Worm (Caenorhabditis elegans) whole organism, midembryonic: ENCODE data around the gene F07C6.4.

Experiments used
- T22C8.4 ChIP-seq: fragments of 200-800 bp; sonication (Bioruptor generic); IDR thresholded peaks from 2 replicates; pipeline ENCODE4 v1.3.6; 2022; ENCODE audit warnings: missing genetic modification characterization, missing compliant biosample characterization
- cog-1 ChIP-seq: sonication (generic microtip); optimal IDR thresholded peaks from 2 replicates; lab custom pipeline; 2016; ENCODE audit warnings: missing genetic modification characterization, missing compliant biosample characterization
- flt-1 ChIP-seq: fragments of 200-800 bp; sonication (Bioruptor generic); IDR thresholded peaks from 2 replicates; pipeline ENCODE4 v1.3.6; 2022; ENCODE audit warnings: missing genetic modification characterization, missing compliant biosample characterization
- klf-2 ChIP-seq: fragments of 200-800 bp; sonication (Bioruptor generic); conservative IDR thresholded peaks from 2 replicates; pipeline ENCODE4 v1.3.6; 2022; ENCODE audit warnings: missing genetic modification reagents, missing genetic modification characterization, missing compliant biosample characterization
- med-1 ChIP-seq: sonication (generic microtip); optimal IDR thresholded peaks from 2 replicates; lab custom pipeline; 2017; ENCODE audit warnings: missing genetic modification characterization, mild to moderate bottlenecking, missing compliant biosample characterization, antibody characterized with exemption, missing genetic modification reagents; ENCODE audit not compliant: insufficient read depth
- ref-1 ChIP-seq: fragments of 200-800 bp; sonication (Bioruptor generic); conservative IDR thresholded peaks from 2 replicates; pipeline ENCODE4 v1.3.6; 2022; ENCODE audit warnings: missing genetic modification reagents, missing genetic modification characterization, missing compliant biosample characterization
- tab-1 ChIP-seq: fragments of 200-800 bp; sonication (Bioruptor generic); IDR thresholded peaks from 2 replicates; pipeline ENCODE4 v1.3.6; 2022; ENCODE audit warnings: missing genetic modification characterization, missing compliant biosample characterization
- ztf-23 ChIP-seq: fragments of 200-800 bp; sonication (Bioruptor generic); IDR thresholded peaks from 2 replicates; pipeline ENCODE4 v1.3.6; 2022; ENCODE audit warnings: missing genetic modification reagents, missing genetic modification characterization, missing compliant biosample characterization
- ztf-29 ChIP-seq: fragments of 200-800 bp; sonication (Bioruptor generic); IDR thresholded peaks from 2 replicates; pipeline ENCODE4 v1.3.6; 2022; ENCODE audit warnings: missing genetic modification reagents, missing genetic modification characterization, missing compliant biosample characterization

F07C6.4 gene

DNA sequence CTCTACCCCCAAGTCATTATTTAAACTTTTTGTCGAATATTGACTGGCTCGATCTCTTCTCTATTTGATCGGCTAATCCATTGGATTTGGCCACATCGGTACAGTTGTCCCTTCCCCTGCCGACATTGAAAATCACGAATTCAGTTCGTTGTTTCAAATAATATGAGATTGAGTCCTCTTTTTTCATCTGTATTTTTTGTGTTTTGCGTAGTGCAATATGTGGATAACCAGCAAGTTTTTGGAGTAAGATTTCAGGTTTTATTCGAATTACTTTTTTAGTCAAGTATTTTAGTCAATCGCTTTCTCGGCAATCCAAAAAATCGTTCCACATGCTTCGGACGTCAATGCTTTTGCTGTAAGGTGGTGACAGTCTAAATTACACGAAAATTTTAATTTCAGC, 16.6 kb upstream of the F07C6.4 start, which contains the start of gene F07C6.3:
Gene F07C6.3, plus strand, starts transcription at position 148 of the 400 bp plus-strand sequence.
- TF ChIP-seq klf-2 (GFP tag; lab: Robert Waterston, UW) = no peak
- TF ChIP-seq flt-1 (GFP tag; lab: Robert Waterston, UW) = no peak
- TF ChIP-seq T22C8.4 = no peak
- no peak for TF ChIP-seq cog-1 (tag; lab: Kevin White, UChicago)
- no peak for TF ChIP-seq ztf-29 (GFP tag; lab: Robert Waterston, UW)
- TF ChIP-seq tab-1 = no peak
- no peak for TF ChIP-seq ref-1 (GFP tag; lab: Robert Waterston, UW)

DNA sequence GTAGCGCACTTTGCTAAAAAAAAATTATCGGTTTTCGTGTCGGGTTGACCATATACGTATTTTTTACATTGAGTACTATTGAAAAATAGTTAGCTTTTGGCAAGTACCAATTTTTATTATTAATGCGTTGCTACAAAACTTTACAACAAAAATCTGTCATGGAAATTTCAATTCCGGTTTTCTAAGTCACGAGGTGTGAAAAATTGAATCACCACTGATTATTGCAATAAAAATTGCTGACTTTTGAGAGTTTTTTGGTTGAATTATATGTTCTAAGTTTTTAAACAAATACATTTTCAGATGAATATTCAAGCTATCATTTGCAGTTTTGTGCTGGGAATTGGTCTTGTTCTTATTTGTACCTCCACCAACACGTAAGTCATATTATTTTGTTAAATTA, 14.9 kb upstream of the F07C6.4 start, which contains the start of gene F07C6.2:
Gene F07C6.2, plus strand, starts transcription at position 301 of the 400 bp plus-strand sequence.
- no peak for TF ChIP-seq cog-1 (tag; lab: Kevin White, UChicago)
- no peak for TF ChIP-seq med-1 (GFP tag; lab: Kevin White, UChicago)
- no peak for TF ChIP-seq ztf-29 (GFP tag; lab: Robert Waterston, UW)
- no peak for TF ChIP-seq flt-1 (GFP tag; lab: Robert Waterston, UW)
- no peak for TF ChIP-seq T22C8.4
- no peak for TF ChIP-seq ref-1 (GFP tag; lab: Robert Waterston, UW)
- TF ChIP-seq tab-1 = no peak
- TF ChIP-seq klf-2 (GFP tag; lab: Robert Waterston, UW) = no peak
- no peak for TF ChIP-seq ztf-23 (GFP tag; lab: Robert Waterston, UW)

DNA sequence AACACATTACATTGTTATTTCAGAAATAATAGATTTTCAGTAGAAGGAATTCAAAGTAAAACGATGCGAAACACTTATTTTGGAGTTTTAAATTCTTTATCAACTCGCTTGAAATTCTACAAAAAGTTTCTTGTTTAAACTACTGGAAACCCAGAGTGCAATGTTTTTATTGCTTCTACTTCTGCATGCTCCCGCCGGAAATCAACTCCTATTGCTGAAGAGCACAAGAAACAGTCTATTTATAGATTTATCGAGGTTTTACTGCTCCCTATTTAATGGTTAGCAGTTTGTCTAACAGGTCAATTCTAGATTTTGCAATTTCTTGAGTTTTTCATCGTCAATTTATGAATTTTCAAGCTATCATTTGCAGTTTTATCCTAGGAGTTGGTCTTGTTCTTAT, 13.2 kb upstream of the F07C6.4 start, which contains the start of gene F07C6.6:
Gene F07C6.6, plus strand, starts transcription at position 301 of the 400 bp plus-strand sequence.
- TF ChIP-seq ztf-23 (GFP tag; lab: Robert Waterston, UW) = no peak
- no peak for TF ChIP-seq ztf-29 (GFP tag; lab: Robert Waterston, UW)
- TF ChIP-seq tab-1 = no peak
- no peak for TF ChIP-seq klf-2 (GFP tag; lab: Robert Waterston, UW)
- no peak for TF ChIP-seq flt-1 (GFP tag; lab: Robert Waterston, UW)
- no peak for TF ChIP-seq med-1 (GFP tag; lab: Kevin White, UChicago)
- TF ChIP-seq T22C8.4 = no peak
- TF ChIP-seq cog-1 (tag; lab: Kevin White, UChicago) = no peak
- TF ChIP-seq ref-1 (GFP tag; lab: Robert Waterston, UW) = no peak

DNA sequence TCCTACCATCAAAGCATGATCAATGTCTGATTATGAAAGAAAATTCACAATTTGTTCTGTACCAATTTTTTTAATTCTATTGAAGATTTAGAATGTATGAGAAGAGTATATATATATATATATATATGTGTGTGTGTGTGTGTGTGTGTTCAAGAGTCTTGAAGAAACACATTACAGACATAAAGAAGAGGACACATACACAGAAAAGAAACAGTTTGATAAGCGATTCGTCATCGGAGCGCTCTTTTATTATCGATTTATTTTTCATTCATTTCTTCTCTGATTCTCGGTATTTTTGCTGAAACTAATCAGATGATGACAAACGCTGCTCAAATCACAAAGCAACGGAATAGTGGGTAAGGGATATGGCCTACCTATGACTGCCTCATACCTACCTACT, 12.1 kb upstream of the F07C6.4 start, which contains the start of gene pin-2:
Gene pin-2, plus strand, starts transcription at position 227 of the 400 bp plus-strand sequence.
- no peak for TF ChIP-seq ref-1 (GFP tag; lab: Robert Waterston, UW)
- TF ChIP-seq T22C8.4 = no peak
- no peak for TF ChIP-seq ztf-23 (GFP tag; lab: Robert Waterston, UW)
- TF ChIP-seq klf-2 (GFP tag; lab: Robert Waterston, UW) = no peak
- TF ChIP-seq ztf-29 (GFP tag; lab: Robert Waterston, UW) = no peak
- no peak for TF ChIP-seq med-1 (GFP tag; lab: Kevin White, UChicago)
- no peak for TF ChIP-seq cog-1 (tag; lab: Kevin White, UChicago)
- TF ChIP-seq tab-1 = no peak
- no peak for TF ChIP-seq flt-1 (GFP tag; lab: Robert Waterston, UW)

DNA sequence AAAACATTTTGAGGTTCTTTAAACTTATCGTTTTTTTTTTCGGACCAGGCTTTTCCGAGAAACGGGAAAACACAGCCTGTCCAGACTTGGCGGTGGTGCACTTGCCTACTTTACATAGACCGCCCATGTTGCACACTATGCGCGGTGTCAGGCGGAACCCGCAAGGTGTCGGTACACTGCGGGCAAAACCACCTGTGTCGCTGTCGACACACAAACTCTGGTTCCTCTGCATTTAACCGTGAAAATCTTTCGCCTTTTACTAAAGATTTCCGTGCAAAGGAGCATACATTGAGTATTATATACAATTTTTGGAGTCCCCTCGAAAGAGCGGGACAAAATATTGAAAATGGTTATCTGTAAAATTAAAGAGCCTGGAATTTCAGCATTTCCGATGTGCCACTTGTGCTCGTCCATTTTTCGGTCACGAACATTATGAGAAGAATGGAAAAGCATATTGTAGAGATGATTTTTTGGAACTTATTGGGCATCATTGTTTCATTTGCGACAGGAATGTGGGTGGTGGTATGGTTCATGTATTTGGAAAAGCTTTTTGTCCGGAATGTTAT, 10.3 kb upstream of the F07C6.4 start:
- no peak for TF ChIP-seq cog-1 (tag; lab: Kevin White, UChicago)
- no peak for TF ChIP-seq klf-2 (GFP tag; lab: Robert Waterston, UW)
- TF ChIP-seq ztf-23 (GFP tag; lab: Robert Waterston, UW) = no peak
- no peak for TF ChIP-seq T22C8.4
- no peak for TF ChIP-seq ztf-29 (GFP tag; lab: Robert Waterston, UW)
- TF ChIP-seq tab-1 = no peak
- TF ChIP-seq flt-1 (GFP tag; lab: Robert Waterston, UW) = no peak
- no peak for TF ChIP-seq ref-1 (GFP tag; lab: Robert Waterston, UW)
- no peak for TF ChIP-seq med-1 (GFP tag; lab: Kevin White, UChicago)

DNA sequence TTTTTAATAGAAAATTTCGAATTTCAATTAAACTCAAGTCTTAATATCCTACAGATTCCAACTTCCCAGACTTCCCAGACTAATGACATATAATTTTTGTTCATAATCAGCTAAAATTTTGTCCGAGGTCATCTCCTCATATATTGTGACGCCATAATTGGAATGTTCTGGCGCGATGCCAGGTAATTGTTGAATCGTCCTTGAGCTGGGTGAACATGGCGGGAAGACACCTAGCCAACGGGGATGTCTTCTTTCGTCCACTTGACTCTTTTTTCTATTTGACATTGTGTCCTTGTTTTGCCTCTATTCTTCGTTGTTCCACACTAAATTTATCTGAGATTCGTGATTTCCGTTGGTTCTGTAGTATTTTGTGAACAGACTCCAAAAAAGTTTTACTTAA, 8.9 kb upstream of the F07C6.4 start:
- TF ChIP-seq ztf-23 (GFP tag; lab: Robert Waterston, UW) (no peak), ref-1 (GFP tag; lab: Robert Waterston, UW) (no peak), med-1 (GFP tag; lab: Kevin White, UChicago) (no peak), klf-2 (GFP tag; lab: Robert Waterston, UW) (no peak), flt-1 (GFP tag; lab: Robert Waterston, UW) (no peak), tab-1 (no peak), ztf-29 (GFP tag; lab: Robert Waterston, UW) (no peak), T22C8.4 (no peak), cog-1 (tag; lab: Kevin White, UChicago) (no peak)

DNA sequence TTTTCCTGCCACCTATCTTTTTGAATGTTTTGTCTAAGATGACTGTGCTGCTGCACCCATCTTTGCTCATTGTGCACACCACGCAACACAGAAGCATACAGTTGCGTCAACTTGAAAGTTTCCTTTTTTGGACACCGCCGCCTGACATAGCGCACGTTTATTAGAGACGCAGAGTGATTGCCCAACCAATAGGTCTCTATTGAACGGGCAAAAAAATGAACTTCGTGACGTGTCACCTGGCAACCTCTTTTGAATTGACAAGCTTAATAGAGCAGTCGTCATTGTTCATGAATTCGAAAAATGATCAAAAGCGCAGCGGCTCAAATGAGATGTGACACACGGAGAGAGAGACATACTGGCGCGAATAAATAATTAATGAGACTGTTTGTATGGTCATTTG, 5.8 kb downstream of the F07C6.4 start:
- TF ChIP-seq T22C8.4 (no peak), ztf-29 (GFP tag; lab: Robert Waterston, UW) (no peak), ref-1 (GFP tag; lab: Robert Waterston, UW) (no peak)

DNA sequence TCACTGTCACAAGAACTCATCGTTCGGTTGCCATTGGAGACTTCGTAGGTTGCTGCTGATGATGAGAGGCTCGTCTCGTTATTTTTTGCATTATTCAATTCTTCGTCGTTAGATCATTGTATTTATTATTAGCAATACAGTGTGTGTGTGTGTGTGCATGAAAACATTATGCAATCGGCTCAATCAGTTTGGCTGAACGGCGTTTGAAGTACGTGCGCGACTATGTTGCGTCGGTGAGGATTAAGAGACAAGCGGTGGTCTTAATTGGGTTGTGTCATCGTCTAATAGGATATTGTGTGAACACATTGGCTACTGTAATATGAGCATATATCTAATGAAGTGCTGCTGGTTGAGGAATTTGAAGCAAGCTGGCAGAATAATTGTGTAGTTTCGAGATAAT, 8.1 kb downstream of the F07C6.4 start:
- TF ChIP-seq T22C8.4 (no peak), flt-1 (GFP tag; lab: Robert Waterston, UW) (no peak), ref-1 (GFP tag; lab: Robert Waterston, UW) (no peak), klf-2 (GFP tag; lab: Robert Waterston, UW) (no peak), ztf-29 (GFP tag; lab: Robert Waterston, UW) (no peak), tab-1 (no peak), med-1 (GFP tag; lab: Kevin White, UChicago) (no peak), ztf-23 (GFP tag; lab: Robert Waterston, UW) (no peak), cog-1 (tag; lab: Kevin White, UChicago) (no peak)

DNA sequence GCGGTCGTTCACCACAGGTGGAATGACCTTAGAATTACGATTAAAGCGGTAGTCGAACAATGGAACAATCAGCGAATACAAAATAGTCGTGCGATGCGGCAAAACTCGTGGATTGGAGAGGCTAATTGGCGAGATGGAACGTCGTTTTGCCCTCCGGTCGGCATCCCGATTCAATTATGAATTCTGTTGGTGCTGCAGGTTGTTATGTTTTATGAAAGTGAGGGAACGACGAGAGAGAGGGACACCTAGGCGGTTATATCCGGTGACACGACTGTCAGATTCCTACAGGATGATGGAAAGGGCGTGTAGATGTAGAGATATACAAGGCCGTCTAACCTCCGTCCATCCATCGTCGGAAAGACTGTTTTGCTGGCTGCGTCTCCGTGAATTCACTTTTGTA, 10.9 kb downstream of the F07C6.4 start:
- TF ChIP-seq ztf-23 (GFP tag; lab: Robert Waterston, UW) = no peak
- TF ChIP-seq flt-1 (GFP tag; lab: Robert Waterston, UW) = no peak
- no peak for TF ChIP-seq tab-1
- TF ChIP-seq T22C8.4 = no peak
- TF ChIP-seq ref-1 (GFP tag; lab: Robert Waterston, UW) = no peak
- no peak for TF ChIP-seq klf-2 (GFP tag; lab: Robert Waterston, UW)
- no peak for TF ChIP-seq ztf-29 (GFP tag; lab: Robert Waterston, UW)
- no peak for TF ChIP-seq med-1 (GFP tag; lab: Kevin White, UChicago)
- no peak for TF ChIP-seq cog-1 (tag; lab: Kevin White, UChicago)
